Worm (Caenorhabditis elegans): Measurements from ENCODE around the gene lgc-44.

The lgc-44 gene

ce11 chrV:11680519-11681203 is 8.3 kb upstream of the lgc-44 start (continued):
- TF ChIP-seq dmd-8 (GFP tag; IDR thresholded peaks at IDR 0.05) (no peak), nhr-76 (tag; optimal IDR thresholded peaks at IDR 0.05) (no peak)

- TF ChIP-seq lin-13 (GFP tag; optimal IDR thresholded peaks at IDR 0.05), result no peak
- TF ChIP-seq unc-62 (GFP tag; optimal IDR thresholded peaks at IDR 0.05 in 1 of 2), result peak in 1 of 2 experiments; percentile 61
- TF ChIP-seq unc-62 (tag; optimal IDR thresholded peaks at IDR 0.05), result no peak
- TF ChIP-seq hmg-1.1 (GFP tag; IDR thresholded peaks at IDR 0.05), result 0 out of 2 replicates have a peak, but pooled peaks have one; percentile 10
- no peak for TF ChIP-seq dmd-6 (GFP tag; IDR thresholded peaks at IDR 0.05)
- peak; percentile 91 for TF ChIP-seq aha-1 (tag)
- peak; percentile 10 for TF ChIP-seq nhr-28 (tag; optimal IDR thresholded peaks at IDR 0.05)
- TF ChIP-seq spr-3 (GFP tag; optimal IDR thresholded peaks at IDR 0.05), result no peak
- no peak for TF ChIP-seq Y5F2A.4 (GFP tag; optimal IDR thresholded peaks at IDR 0.05)
Observed at ce11 chrV:11677494-11677893, 5.1 kb upstream of the lgc-44 start.

- TF ChIP-seq sdz-12 (GFP tag; optimal IDR thresholded peaks at IDR 0.05), result no peak
- no peak for TF ChIP-seq unc-130 (GFP tag; optimal IDR thresholded peaks at IDR 0.05)
Observed at ce11 chrV:11677030-11677429, 4.6 kb upstream of the lgc-44 start.

ce11 chrV:11676498-11676897 is 4.1 kb upstream of the lgc-44 start:
- TF ChIP-seq lir-3 (tag; optimal IDR thresholded peaks at IDR 0.05), result no peak
- no peak for TF ChIP-seq ztf-11 (tag; optimal IDR thresholded peaks at IDR 0.05)
- no peak for TF ChIP-seq attf-4 (tag; optimal IDR thresholded peaks at IDR 0.05)
- no peak for TF ChIP-seq mdl-1 (tag; optimal IDR thresholded peaks at IDR 0.05)
- no peak for TF ChIP-seq snpc-1.2 (GFP tag; IDR thresholded peaks at IDR 0.05)
- no peak for TF ChIP-seq ama-1 (optimal IDR thresholded peaks at IDR 0.05)
- TF ChIP-seq hmg-1.1 (GFP tag; IDR thresholded peaks at IDR 0.05), result no peak
- TF ChIP-seq madf-9 (GFP tag; conservative IDR thresholded peaks at IDR 0.05), result no peak
- no peak for TF ChIP-seq nhr-42 (GFP tag; IDR thresholded peaks at IDR 0.05)
- no peak for TF ChIP-seq lin-15B (tag; optimal IDR thresholded peaks at IDR 0.05)
- TF ChIP-seq cey-2 (tag; optimal IDR thresholded peaks at IDR 0.05; ENCODE audit: borderline replicate concordance, insufficient read depth), result peak; percentile 38
- TF ChIP-seq hif-1 (tag; optimal IDR thresholded peaks at IDR 0.05), result no peak
- TF ChIP-seq dmd-9 (GFP tag; IDR thresholded peaks at IDR 0.05), result no peak
- no peak for TF ChIP-seq spr-3 (GFP tag; optimal IDR thresholded peaks at IDR 0.05)
- TF ChIP-seq nhr-11 (tag; optimal IDR thresholded peaks at IDR 0.05), result no peak
- no peak for TF ChIP-seq lin-29 (GFP tag; IDR thresholded peaks at IDR 0.05)
- no peak for TF ChIP-seq unc-39 (tag; optimal IDR thresholded peaks at IDR 0.05)
- no peak for TF ChIP-seq zfp-3 (GFP tag; conservative IDR thresholded peaks at IDR 0.05)
- TF ChIP-seq nhr-102 (tag; optimal IDR thresholded peaks at IDR 0.05), result no peak
- TF ChIP-seq php-3 (GFP tag; IDR thresholded peaks at IDR 0.05), result no peak
- no peak for TF ChIP-seq ceh-44 (GFP tag; IDR thresholded peaks at IDR 0.05)
- TF ChIP-seq egl-27 (tag; optimal IDR thresholded peaks at IDR 0.05), result no peak
- no peak for TF ChIP-seq duxl-1 (tag; optimal IDR thresholded peaks at IDR 0.05; ENCODE audit: poor library complexity)
- TF ChIP-seq dve-1 (tag; optimal IDR thresholded peaks at IDR 0.05; ENCODE audit: insufficient read depth), result no peak
- peak; percentile 39 for TF ChIP-seq hlh-30 (tag; optimal IDR thresholded peaks at IDR 0.05; ENCODE audit: insufficient read depth)
- TF ChIP-seq ceh-28 (tag; optimal IDR thresholded peaks at IDR 0.05), result no peak
- TF ChIP-seq nhr-76 (tag; optimal IDR thresholded peaks at IDR 0.05), result no peak
- TF ChIP-seq ztf-7 (tag; optimal IDR thresholded peaks at IDR 0.05), result no peak
- TF ChIP-seq saeg-2 (GFP tag; IDR thresholded peaks at IDR 0.05), result no peak
- peak; percentile 49; the same call in 1 of the 2 replicates for TF ChIP-seq tra-1 (GFP tag; IDR thresholded peaks at IDR 0.05)
- no peak for TF ChIP-seq gei-8 (GFP tag; optimal IDR thresholded peaks at IDR 0.05)
- peak; percentile 5 for TF ChIP-seq hlh-11 (tag; optimal IDR thresholded peaks at IDR 0.05)
- TF ChIP-seq nhr-28 (tag; optimal IDR thresholded peaks at IDR 0.05), result peak; percentile 25
- TF ChIP-seq lim-7 (GFP tag; IDR thresholded peaks at IDR 0.05), result no peak
- TF ChIP-seq daf-12 (tag; optimal IDR thresholded peaks at IDR 0.05), result no peak
- no peak for TF ChIP-seq set-16 (GFP tag; IDR thresholded peaks at IDR 0.05)

Data from whole organism, L4 larva.